Worm (Caenorhabditis elegans): ENCODE data around the gene C25H3.1.
A peak's percentile ranks its signal among the peaks of the same experiment; 100 is the strongest.

The C25H3.1 gene

DNA sequence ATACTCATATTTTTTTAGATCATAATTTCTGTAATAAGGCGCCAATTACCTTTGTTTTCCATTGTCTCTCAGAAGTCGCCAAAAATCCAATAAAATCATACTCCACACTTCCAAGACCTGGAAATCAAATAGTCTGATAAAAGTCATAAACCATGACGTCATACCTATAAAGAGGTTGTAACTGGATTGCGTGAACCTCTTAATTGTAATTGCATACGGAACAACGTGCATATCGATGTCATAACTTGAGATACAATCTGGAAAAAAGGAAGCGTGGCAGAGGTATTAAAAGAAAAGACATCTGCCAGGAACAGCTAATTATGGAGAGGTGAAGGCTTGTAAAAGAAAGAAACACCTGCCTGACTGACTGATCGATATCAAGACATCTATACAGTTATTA, 46.2 kb downstream of the C25H3.1 start, which contains the start of gene F10C1.9:
F10C1.9 (minus strand) TSS at position 197 of the 400 bp plus-strand sequence.
- no peak for TF ChIP-seq fos-1 (tag; optimal IDR thresholded peaks at IDR 0.05)
- TF ChIP-seq sma-9 (GFP tag; optimal IDR thresholded peaks at IDR 0.05): peak; percentile 3
- no peak for TF ChIP-seq sma-9 (tag; optimal IDR thresholded peaks at IDR 0.05)

DNA sequence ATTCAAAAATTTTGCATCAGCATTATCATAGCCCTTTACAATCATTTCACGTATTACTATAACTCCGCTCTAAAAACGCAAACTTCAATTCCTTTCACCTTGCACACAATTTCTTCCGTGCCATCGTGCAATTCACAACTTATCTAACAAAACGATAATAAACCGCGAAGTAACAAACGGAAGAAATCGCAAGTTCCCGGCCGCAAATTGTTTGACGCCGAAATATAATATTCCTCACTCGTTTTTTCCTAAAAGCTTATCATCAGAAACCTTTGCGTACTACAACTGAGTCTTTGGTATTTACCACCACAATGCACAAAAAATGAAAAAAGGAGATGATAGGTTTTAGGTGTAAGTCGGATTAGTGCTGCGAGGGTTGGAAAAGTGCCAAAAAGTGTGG, 48.4 kb downstream of the C25H3.1 start:
- TF ChIP-seq mbf-1 (tag; optimal IDR thresholded peaks at IDR 0.05): no peak
- peak; percentile 82 for TF ChIP-seq fos-1 (tag; optimal IDR thresholded peaks at IDR 0.05)

DNA sequence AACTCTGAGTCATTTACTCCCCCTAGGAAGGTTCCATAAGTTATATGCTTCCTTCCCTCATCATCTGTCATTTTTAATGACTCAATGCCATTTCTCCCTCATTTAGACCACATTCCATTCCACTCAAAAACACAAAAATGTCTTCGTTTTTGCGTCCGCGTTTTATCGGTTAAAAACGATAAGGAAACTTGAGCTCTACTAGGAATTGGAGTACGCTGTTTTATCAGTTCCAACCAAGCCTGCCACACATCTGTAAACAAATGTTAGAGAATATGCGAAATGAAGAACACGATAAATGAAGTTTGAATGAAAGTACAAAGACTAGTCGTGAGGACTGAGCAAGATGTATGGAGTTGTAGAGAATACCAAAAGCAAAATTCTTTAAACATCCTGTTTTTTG, 49.5 kb downstream of the C25H3.1 start:
- peak; percentile 28 for TF ChIP-seq F13H6.1 (tag; optimal IDR thresholded peaks at IDR 0.05)
- TF ChIP-seq blmp-1 (tag; optimal IDR thresholded peaks at IDR 0.05; ENCODE audit: insufficient read depth): no peak
- no peak for TF ChIP-seq egl-27 (tag; optimal IDR thresholded peaks at IDR 0.05)
- no peak for TF ChIP-seq skn-1 (tag; optimal IDR thresholded peaks at IDR 0.05)
- TF ChIP-seq lin-11 (tag; optimal IDR thresholded peaks at IDR 0.05): no peak
- no peak for TF ChIP-seq nhr-77 (tag; optimal IDR thresholded peaks at IDR 0.05)
- TF ChIP-seq gmeb-1 (tag; optimal IDR thresholded peaks at IDR 0.05): peak; percentile 13
- TF ChIP-seq elt-1 (tag; optimal IDR thresholded peaks at IDR 0.05): no peak
- peak; percentile 97 for TF ChIP-seq fos-1 (tag; optimal IDR thresholded peaks at IDR 0.05)
- TF ChIP-seq crh-2 (tag; optimal IDR thresholded peaks at IDR 0.05): peak; percentile 67
- TF ChIP-seq sma-9 (GFP tag; optimal IDR thresholded peaks at IDR 0.05): peak; percentile 45
- TF ChIP-seq sma-9 (tag; optimal IDR thresholded peaks at IDR 0.05): no peak
- no peak for TF ChIP-seq ceh-82 (tag; optimal IDR thresholded peaks at IDR 0.05)
- no peak for TF ChIP-seq elt-3 (tag; optimal IDR thresholded peaks at IDR 0.05)
- TF ChIP-seq nhr-129 (tag; optimal IDR thresholded peaks at IDR 0.05): no peak

DNA sequence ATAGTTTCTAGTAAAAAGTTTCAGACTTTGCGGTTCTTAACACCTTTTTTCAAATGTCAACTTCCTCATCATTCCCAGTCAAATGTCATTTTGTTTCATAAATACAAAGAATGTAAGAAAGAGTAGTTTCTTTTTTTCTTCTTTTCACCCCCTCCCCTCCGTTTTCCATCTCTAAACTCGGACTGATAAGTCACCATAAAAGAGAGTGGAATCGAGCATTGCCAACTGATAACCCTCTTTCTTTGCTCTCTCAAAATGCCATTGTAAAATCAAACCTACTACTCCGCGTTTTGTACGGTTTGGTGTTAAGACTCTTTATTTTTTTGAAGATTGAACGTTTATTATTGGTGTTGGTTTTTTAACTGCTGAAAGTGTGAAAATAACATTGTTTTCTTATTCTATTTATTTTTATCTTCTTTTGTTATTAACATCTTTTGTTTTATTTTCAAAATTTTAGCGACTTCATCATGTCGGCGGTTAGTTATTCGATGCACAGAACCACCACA, 50.9 kb downstream of the C25H3.1 start, which contains the start of gene ifb-2:
ifb-2 (plus strand) TSS at position 456 of the 506 bp plus-strand sequence.
- TF ChIP-seq fos-1 (tag; optimal IDR thresholded peaks at IDR 0.05) (peak; percentile 81), crh-2 (tag; optimal IDR thresholded peaks at IDR 0.05) (peak; percentile 36), lsy-2 (tag; optimal IDR thresholded peaks at IDR 0.05) (no peak)

All from whole organism, L2 larva.